Fruit fly (Drosophila melanogaster) whole organism, wandering third instar larva: ENCODE measurements around the gene Abp1.

Experiments
- Abd-B ChIP-seq: fragments of >200 bp; optimal IDR thresholded peaks from 2 replicates; lab custom pipeline; 2017; ENCODE audit warnings: missing biosample characterization, missing genetic modification characterization
- CG32264 ChIP-seq: fragments of 200-800 bp; sonication (Bioruptor generic); optimal IDR thresholded peaks from 2 replicates; lab custom pipeline; 2016; ENCODE audit warnings: missing biosample characterization, missing genetic modification characterization
- CG9705 ChIP-seq: fragments of 200-800 bp; sonication (Bioruptor generic); optimal IDR thresholded peaks from 2 replicates; lab custom pipeline; 2018; ENCODE audit warnings: missing biosample characterization, mild to moderate bottlenecking, missing genetic modification characterization
- CrebA ChIP-seq: fragments of 200-800 bp; sonication (Bioruptor generic); optimal IDR thresholded peaks from 2 replicates; lab custom pipeline; 2016; ENCODE audit warnings: missing biosample characterization, mild to moderate bottlenecking, missing genetic modification characterization, borderline replicate concordance
- Dfd ChIP-seq: fragments of >200 bp; optimal IDR thresholded peaks from 2 replicates; lab custom pipeline; 2017; ENCODE audit warnings: missing biosample characterization, missing genetic modification characterization
- Dif ChIP-seq: fragments of 200-275, 200-300 bp; sonication (Bioruptor generic); optimal IDR thresholded peaks from 2 replicates; lab custom pipeline; 2018; ENCODE audit warnings: missing biosample characterization, missing genetic modification characterization; ENCODE audit not compliant: partially characterized antibody
- GATAd ChIP-seq: sonication (Bioruptor generic); optimal IDR thresholded peaks from 2 replicates; lab custom pipeline; 2016; ENCODE audit warnings: missing biosample characterization, missing genetic modification characterization
- HLH106 ChIP-seq: fragments of 200-800 bp; optimal IDR thresholded peaks from 3 replicates; lab custom pipeline; 2019; ENCODE audit warnings: missing biosample characterization, mild to moderate bottlenecking, missing genetic modification characterization, moderate library complexity
- Hnf4 ChIP-seq: fragments of 200-800 bp; sonication (Bioruptor generic); optimal IDR thresholded peaks from 2 replicates; lab custom pipeline; 2016; ENCODE audit warnings: missing biosample characterization, mild to moderate bottlenecking, missing genetic modification characterization
- Hr78 ChIP-seq: fragments of >200 bp; optimal IDR thresholded peaks from 2 replicates; lab custom pipeline; 2017; ENCODE audit warnings: missing biosample characterization, missing genetic modification characterization
- Hr83 ChIP-seq: fragments of 200-300 bp; sonication (Bioruptor generic); optimal IDR thresholded peaks from 2 replicates; lab custom pipeline; 2016; ENCODE audit warnings: missing biosample characterization, mild to moderate bottlenecking, missing genetic modification characterization, moderate library complexity; ENCODE audit not compliant: poor library complexity, severe bottlenecking
- Jra ChIP-seq: sonication (Bioruptor generic); optimal IDR thresholded peaks from 2 replicates; lab custom pipeline; 2016; ENCODE audit warnings: missing biosample characterization, missing genetic modification characterization
- Mio ChIP-seq: sonication (Bioruptor generic); optimal IDR thresholded peaks from 2 replicates; lab custom pipeline; 2016; ENCODE audit warnings: missing biosample characterization, missing genetic modification characterization
- Myc ChIP-seq: fragments of >200 bp; optimal IDR thresholded peaks from 2 replicates; lab custom pipeline; 2017
- N ChIP-seq: fragments of >200 bp; optimal IDR thresholded peaks from 2 replicates; lab custom pipeline; 2018; ENCODE audit warnings: missing biosample characterization, missing external identifiers, missing genetic modification characterization
- OdsH ChIP-seq: fragments of 200-800 bp; sonication (Bioruptor generic); optimal IDR thresholded peaks from 2 replicates; lab custom pipeline; 2016; ENCODE audit warnings: missing biosample characterization, mild to moderate bottlenecking, missing genetic modification characterization
- Rel ChIP-seq, 2 experiments: fragments of 200-800 bp; sonication (Bioruptor generic) in 1 of 2; optimal IDR thresholded peaks; 2 replicates in 1 of 2; 3 replicates in 1 of 2; lab custom pipeline; 2016 to 2019; ENCODE audit warnings: mild to moderate bottlenecking in 2 of 2, missing biosample characterization in 2 of 2, missing genetic modification characterization in 2 of 2, moderate library complexity in 1 of 2
- Sp1 ChIP-seq: fragments of 200-800 bp; sonication (Bioruptor generic); optimal IDR thresholded peaks from 3 replicates; lab custom pipeline; 2019; ENCODE audit warnings: missing biosample characterization, mild to moderate bottlenecking, missing genetic modification characterization, moderate library complexity
- Vsx2 ChIP-seq: fragments of 200-300, 225-300 bp; sonication (Bioruptor generic); optimal IDR thresholded peaks from 2 replicates; lab custom pipeline; 2018; ENCODE audit warnings: missing biosample characterization, missing genetic modification characterization; ENCODE audit not compliant: partially characterized antibody
- br ChIP-seq: fragments of 200-800 bp; sonication (Bioruptor generic); optimal IDR thresholded peaks from 2 replicates; lab custom pipeline; 2016; ENCODE audit warnings: missing biosample characterization, missing genetic modification characterization
- brk ChIP-seq: fragments of 200-800 bp; sonication (Bioruptor generic); optimal IDR thresholded peaks from 2 replicates; lab custom pipeline; 2016; ENCODE audit warnings: missing biosample characterization, mild to moderate bottlenecking, missing genetic modification characterization
- dl ChIP-seq, 2 experiments: fragments of 175-275, 200-275 bp in 1 of 2; fragments of 200-275 bp in 1 of 2; sonication (Bioruptor generic); optimal IDR thresholded peaks; lab custom pipeline; 2018; ENCODE audit warnings: mild to moderate bottlenecking in 2 of 2, missing biosample characterization in 2 of 2, missing genetic modification characterization in 2 of 2, moderate library complexity in 2 of 2; ENCODE audit not compliant: partially characterized antibody in 2 of 2, insufficient read depth in 1 of 2
- dmrt93B ChIP-seq: fragments of 200-800 bp; sonication (Bioruptor generic); optimal IDR thresholded peaks from 2 replicates; lab custom pipeline; 2018; ENCODE audit warnings: missing biosample characterization, mild to moderate bottlenecking, missing genetic modification characterization
- dsf ChIP-seq: sonication (Bioruptor generic); optimal IDR thresholded peaks from 2 replicates; lab custom pipeline; 2016; ENCODE audit warnings: missing biosample characterization, missing genetic modification characterization, borderline replicate concordance
- ey ChIP-seq: fragments of 200-800 bp; sonication (Bioruptor generic); optimal IDR thresholded peaks from 2 replicates; lab custom pipeline; 2016; ENCODE audit warnings: missing biosample characterization, missing genetic modification characterization
- foxo ChIP-seq, 2 experiments: fragments of 200-800 bp; sonication (Bioruptor generic); optimal IDR thresholded peaks; 2 replicates in 1 of 2; 3 replicates in 1 of 2; lab custom pipeline; 2016 to 2017; ENCODE audit warnings: missing biosample characterization in 2 of 2, missing genetic modification characterization in 2 of 2
- fru ChIP-seq: fragments of 200-800 bp; sonication (Bioruptor generic); optimal IDR thresholded peaks from 3 replicates; lab custom pipeline; 2016; ENCODE audit warnings: missing biosample characterization, mild to moderate bottlenecking, missing genetic modification characterization
- h ChIP-seq: fragments of 200-800 bp; sonication (Bioruptor generic); optimal IDR thresholded peaks from 3 replicates; lab custom pipeline; 2016; ENCODE audit warnings: missing biosample characterization, mild to moderate bottlenecking, missing genetic modification characterization
- jim ChIP-seq: fragments of 175-275, 200-325 bp; sonication (Bioruptor generic); optimal IDR thresholded peaks from 2 replicates; lab custom pipeline; 2016; ENCODE audit warnings: missing biosample characterization, mild to moderate bottlenecking, missing genetic modification characterization
- lola ChIP-seq: fragments of >200 bp; optimal IDR thresholded peaks from 2 replicates; lab custom pipeline; 2017; ENCODE audit warnings: missing biosample characterization, missing genetic modification characterization
- pan ChIP-seq: fragments of >200 bp; optimal IDR thresholded peaks from 2 replicates; lab custom pipeline; 2017
- psq ChIP-seq: fragments of 200-800 bp; sonication (Bioruptor generic); optimal IDR thresholded peaks from 3 replicates; lab custom pipeline; 2017; ENCODE audit warnings: missing biosample characterization, mild to moderate bottlenecking, missing genetic modification characterization, moderate library complexity
- rgr ChIP-seq: fragments of 200-800 bp; sonication (Bioruptor generic); optimal IDR thresholded peaks from 3 replicates; lab custom pipeline; 2016; ENCODE audit warnings: missing biosample characterization, mild to moderate bottlenecking, missing genetic modification characterization
- sage ChIP-seq: fragments of 200-800 bp; sonication (Bioruptor generic); optimal IDR thresholded peaks from 2 replicates; lab custom pipeline; 2016; ENCODE audit warnings: missing biosample characterization, mild to moderate bottlenecking, missing genetic modification characterization
- sv ChIP-seq: fragments of 200-800 bp; sonication (Bioruptor generic); optimal IDR thresholded peaks from 3 replicates; lab custom pipeline; 2016; ENCODE audit warnings: missing biosample characterization, missing genetic modification characterization
- tai ChIP-seq: sonication (Bioruptor generic); optimal IDR thresholded peaks from 2 replicates; lab custom pipeline; 2016; ENCODE audit warnings: missing biosample characterization, missing genetic modification characterization
- usp ChIP-seq: fragments of >200 bp; optimal IDR thresholded peaks from 2 replicates; lab custom pipeline; 2017; ENCODE audit warnings: missing biosample characterization, missing genetic modification characterization
- woc ChIP-seq: sonication (Bioruptor generic); optimal IDR thresholded peaks from 2 replicates; lab custom pipeline; 2016; ENCODE audit warnings: missing biosample characterization, mild to moderate bottlenecking, missing genetic modification characterization

The Abp1 gene

DNA sequence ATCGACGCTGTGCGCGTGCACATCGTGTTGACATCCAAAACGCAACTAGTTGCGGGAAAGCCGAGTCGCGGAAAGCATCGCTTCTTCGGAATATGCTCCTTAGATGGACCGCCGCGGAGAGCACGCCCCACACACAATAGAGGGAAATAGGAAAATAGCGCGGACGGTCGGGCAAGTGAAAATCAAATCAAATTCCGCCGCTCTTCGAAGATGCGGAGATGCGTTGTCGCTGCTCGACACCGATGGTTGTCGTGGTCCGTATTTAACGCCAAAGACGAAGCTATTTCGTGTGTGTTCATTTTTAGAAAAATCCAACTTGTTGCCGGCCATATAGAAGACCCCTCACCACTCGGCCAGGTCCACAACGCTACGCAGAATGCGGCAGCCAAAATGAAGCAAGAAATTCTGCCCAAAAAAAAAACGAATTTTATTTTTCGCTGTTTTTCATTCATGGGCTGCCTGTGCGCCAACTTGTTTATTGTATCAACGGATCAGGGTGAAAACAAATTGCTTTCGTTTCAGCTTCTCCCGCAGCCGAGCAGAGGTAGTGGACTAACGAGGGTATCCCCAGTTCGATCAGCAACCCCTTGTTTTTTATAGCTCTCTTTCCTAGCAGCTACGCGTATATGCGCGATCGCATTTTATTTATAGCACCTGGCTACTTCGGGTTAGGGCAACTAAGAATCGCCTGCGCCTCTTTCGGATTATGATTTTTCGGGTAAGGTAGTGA, 33.6 kb upstream of the Abp1 start, which contains the start of gene CG10710:
Gene CG10710 (minus strand): TSS at position 51 of the 730 bp plus-strand sequence.
- no peak for TF ChIP-seq Hr83 (GFP tag; lab: Kevin White, UChicago)
- TF ChIP-seq pan (lab: Kevin White, UChicago): no peak
- TF ChIP-seq OdsH (GFP tag; lab: Kevin White, UChicago): no peak
- no peak for TF ChIP-seq Hr78 (GFP tag; lab: Kevin White, UChicago)
- TF ChIP-seq Dif (GFP tag; lab: Kevin White, UChicago): no peak
- TF ChIP-seq psq (GFP tag; lab: Kevin White, UChicago): no peak
- no peak for TF ChIP-seq Hnf4 (GFP tag; lab: Kevin White, UChicago)
- no peak for TF ChIP-seq Jra (GFP tag; lab: Kevin White, UChicago)
- no peak for TF ChIP-seq usp

dm6 chr3L:13513112-13513538, 27.0 kb upstream of the Abp1 start, which contains the start of the genes Vps36 and Liprin-beta:
Gene Vps36, minus strand, starts transcription at chr3L:13513112.
Gene Liprin-beta, plus strand, starts transcription at chr3L:13513254.
- no peak for TF ChIP-seq Myc (lab: Kevin White, UChicago)
- TF ChIP-seq CG32264 (GFP tag; lab: Kevin White, UChicago): peak; percentile 58
- no peak for TF ChIP-seq Sp1 (GFP tag; lab: Kevin White, UChicago)
- TF ChIP-seq fru: no peak
- peak; percentile 66 for TF ChIP-seq GATAd (GFP tag; lab: Kevin White, UChicago)
- TF ChIP-seq psq (GFP tag; lab: Kevin White, UChicago): peak; percentile 79
- no peak for TF ChIP-seq Jra (GFP tag; lab: Kevin White, UChicago)
- TF ChIP-seq woc (GFP tag; lab: Kevin White, UChicago): no peak
- no peak for TF ChIP-seq Dfd (GFP tag; lab: Kevin White, UChicago)
- no peak for TF ChIP-seq brk
- TF ChIP-seq CG9705: peak; percentile 76
- TF ChIP-seq jim (GFP tag; lab: Kevin White, UChicago): peak; percentile 59
- TF ChIP-seq lola (GFP tag; lab: Kevin White, UChicago): no peak
- TF ChIP-seq ey: peak; percentile 91
- TF ChIP-seq sv: peak; percentile 77
- TF ChIP-seq h (GFP tag; lab: Kevin White, UChicago): peak; percentile 91
- TF ChIP-seq N (GFP tag; lab: Kevin White, UChicago): no peak
- peak; percentile 92 for TF ChIP-seq rgr (GFP tag; lab: Kevin White, UChicago)
- TF ChIP-seq Rel (GFP tag; optimal IDR thresholded peaks at IDR 0.05; lab: Kevin White, UChicago): no peak
- TF ChIP-seq Rel (tag; optimal IDR thresholded peaks at IDR 0.05; lab: Kevin White, UChicago): no peak
- TF ChIP-seq sage (GFP tag; lab: Kevin White, UChicago): no peak
- peak; percentile 90 for TF ChIP-seq HLH106 (tag; lab: Kevin White, UChicago)
- TF ChIP-seq Mio (GFP tag; lab: Kevin White, UChicago): no peak
- TF ChIP-seq Hnf4 (GFP tag; lab: Kevin White, UChicago): no peak
- no peak for TF ChIP-seq Abd-B (GFP tag; lab: Kevin White, UChicago)
- peak; percentile 88 for TF ChIP-seq br (GFP tag; lab: Kevin White, UChicago)
- TF ChIP-seq pan (lab: Kevin White, UChicago): no peak
- TF ChIP-seq OdsH (GFP tag; lab: Kevin White, UChicago): peak; percentile 84
- TF ChIP-seq Hr83 (GFP tag; lab: Kevin White, UChicago): peak; percentile 13
- no peak for TF ChIP-seq CrebA
- TF ChIP-seq tai: no peak
- no peak for TF ChIP-seq Dif (GFP tag; lab: Kevin White, UChicago)
- TF ChIP-seq dsf (GFP tag; lab: Kevin White, UChicago): no peak
- no peak for TF ChIP-seq Hr78 (GFP tag; lab: Kevin White, UChicago)
- TF ChIP-seq dl (GFP tag; optimal IDR thresholded peaks at IDR 0.05; lab: Kevin White, UChicago; ENCODE audit: insufficient read depth in 1 of 2, partially characterized antibody in 2 of 2): no peak
- peak; percentile 71 for TF ChIP-seq dmrt93B (GFP tag; lab: Kevin White, UChicago)
- TF ChIP-seq foxo (GFP tag; optimal IDR thresholded peaks at IDR 0.05; lab: Kevin White, UChicago): peak in 1 of 2 experiments; percentile 93
- no peak for TF ChIP-seq usp
- no peak for TF ChIP-seq Vsx2 (GFP tag; lab: Kevin White, UChicago)
